Fruit fly (Drosophila melanogaster): ENCODE results near the gene TwdlS.

TwdlS gene

DNA sequence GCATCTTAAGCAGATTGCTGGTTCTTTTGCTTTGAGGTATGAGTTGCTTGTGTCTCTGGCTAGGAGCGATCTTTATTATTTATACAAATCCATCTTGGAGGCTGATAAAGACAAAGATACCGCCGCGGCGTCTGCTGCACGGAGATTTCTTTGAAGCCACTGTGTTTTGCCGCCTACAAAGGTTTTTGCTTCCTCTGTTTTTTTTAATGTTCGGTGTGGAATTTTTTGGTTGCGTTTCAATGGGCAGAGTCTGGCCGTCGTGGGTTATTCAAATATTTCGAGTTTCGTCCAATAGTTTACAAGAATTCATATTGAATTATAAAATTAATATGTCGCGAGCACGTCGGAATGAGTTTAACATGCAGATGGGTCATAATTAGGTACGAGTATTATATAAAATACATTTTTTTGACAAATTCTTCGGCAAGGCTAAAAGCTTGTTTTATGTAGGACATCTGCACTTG is 13.0 kb upstream of the TwdlS start, which contains the start of gene TwdlB:
TwdlB (minus strand) TSS at position 51 of the 464 bp plus-strand sequence.
- TF ChIP-seq CG8159 (tag; optimal IDR thresholded peaks at IDR 0.05) (no peak), CG13204 (GFP tag; optimal IDR thresholded peaks at IDR 0.05) (no peak), CG15710 (tag; optimal IDR thresholded peaks at IDR 0.05) (no peak), CG32121 (GFP tag; IDR thresholded peaks at IDR 0.05) (no peak), fd96Ca (GFP tag; IDR thresholded peaks at IDR 0.05) (no peak), D1 (tag; optimal IDR thresholded peaks at IDR 0.05) (no peak), CG10348 (GFP tag; IDR thresholded peaks at IDR 0.05) (no peak), CG9948 (tag; optimal IDR thresholded peaks at IDR 0.05) (no peak), CG34367 (tag; optimal IDR thresholded peaks at IDR 0.05) (no peak), gl (tag; optimal IDR thresholded peaks at IDR 0.05) (no peak), Pif1A (GFP tag; optimal IDR thresholded peaks at IDR 0.05) (no peak), CG8301 (tag; optimal IDR thresholded peaks at IDR 0.05) (no peak), CG17806 (tag; optimal IDR thresholded peaks at IDR 0.05) (no peak), CG12605 (GFP tag; IDR thresholded peaks at IDR 0.05) (no peak), EcR (GFP tag; optimal IDR thresholded peaks at IDR 0.05) (no peak), CG14655 (GFP tag; optimal IDR thresholded peaks at IDR 0.05) (no peak), Snoo (tag; optimal IDR thresholded peaks at IDR 0.05) (no peak), rn (GFP tag; IDR thresholded peaks at IDR 0.05) (no peak), Pif1B (GFP tag; optimal IDR thresholded peaks at IDR 0.05) (no peak)

DNA sequence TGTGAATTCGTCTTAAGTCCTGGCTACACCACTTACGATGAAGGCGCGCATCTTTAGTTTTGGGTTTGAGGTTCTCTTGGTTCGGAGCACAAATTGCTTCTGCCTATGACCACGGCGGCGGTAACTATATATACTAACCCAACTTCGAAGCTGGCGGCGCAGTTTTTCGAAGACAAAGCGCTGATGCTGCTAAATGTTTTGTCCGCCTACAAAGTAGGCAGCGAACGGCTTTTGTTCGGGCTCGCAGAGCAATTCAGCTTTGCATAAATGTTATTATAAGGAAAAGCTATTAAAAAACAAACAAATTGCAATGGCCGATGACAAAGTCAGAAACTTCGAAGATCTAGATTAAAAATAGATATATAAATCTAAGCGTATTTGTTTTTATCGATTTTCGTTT is 10.9 kb upstream of the TwdlS start, which contains the start of gene TwdlL:
TwdlL (minus strand) TSS at position 101 of the 400 bp plus-strand sequence.
- TF ChIP-seq CG8301 (tag; optimal IDR thresholded peaks at IDR 0.05): no peak
- no peak for TF ChIP-seq Ets98B (GFP tag; IDR thresholded peaks at IDR 0.05)
- no peak for TF ChIP-seq CG13204 (GFP tag; optimal IDR thresholded peaks at IDR 0.05)
- no peak for TF ChIP-seq D1 (tag; optimal IDR thresholded peaks at IDR 0.05)
- TF ChIP-seq CG14655 (GFP tag; optimal IDR thresholded peaks at IDR 0.05): no peak
- no peak for TF ChIP-seq gl (tag; optimal IDR thresholded peaks at IDR 0.05)
- no peak for TF ChIP-seq CG34367 (tag; optimal IDR thresholded peaks at IDR 0.05)
- no peak for TF ChIP-seq Pif1B (GFP tag; optimal IDR thresholded peaks at IDR 0.05)
- no peak for TF ChIP-seq CG4496 (GFP tag; IDR thresholded peaks at IDR 0.05)
- no peak for TF ChIP-seq rn (GFP tag; IDR thresholded peaks at IDR 0.05)
- TF ChIP-seq fd96Ca (GFP tag; IDR thresholded peaks at IDR 0.05): no peak
- TF ChIP-seq EcR (GFP tag; optimal IDR thresholded peaks at IDR 0.05): no peak
- TF ChIP-seq CG15710 (tag; optimal IDR thresholded peaks at IDR 0.05): no peak
- TF ChIP-seq CG32121 (GFP tag; IDR thresholded peaks at IDR 0.05): no peak
- TF ChIP-seq CG8159 (tag; optimal IDR thresholded peaks at IDR 0.05): no peak
- no peak for TF ChIP-seq CG17806 (tag; optimal IDR thresholded peaks at IDR 0.05)
- TF ChIP-seq CG12605 (GFP tag; IDR thresholded peaks at IDR 0.05): no peak
- TF ChIP-seq Snoo (tag; optimal IDR thresholded peaks at IDR 0.05): no peak
- no peak for TF ChIP-seq CG10348 (GFP tag; IDR thresholded peaks at IDR 0.05)
- no peak for TF ChIP-seq CG9948 (tag; optimal IDR thresholded peaks at IDR 0.05)

DNA sequence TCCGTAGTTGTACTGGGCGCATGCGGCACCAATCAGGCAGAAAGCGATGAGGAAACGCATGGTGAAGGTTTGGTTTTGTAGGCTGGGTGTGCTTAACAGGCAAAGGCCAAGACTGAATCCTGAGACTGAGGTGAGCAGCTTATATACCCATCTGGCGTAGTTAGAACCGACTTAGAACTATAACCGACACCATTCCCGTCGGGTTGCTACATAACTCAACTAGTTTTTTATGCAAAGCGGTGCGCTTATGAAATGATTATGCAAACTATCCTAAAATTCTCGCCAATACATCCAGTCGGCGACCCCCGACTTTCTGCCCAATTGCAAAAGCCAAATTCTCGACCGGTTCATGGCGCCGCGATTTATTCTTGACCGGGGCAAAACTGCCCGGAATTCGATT is 9.8 kb upstream of the TwdlS start, which contains the start of gene TwdlO:
TwdlO (minus strand) TSS at position 101 of the 400 bp plus-strand sequence.
- TF ChIP-seq gl (tag; optimal IDR thresholded peaks at IDR 0.05): no peak

DNA sequence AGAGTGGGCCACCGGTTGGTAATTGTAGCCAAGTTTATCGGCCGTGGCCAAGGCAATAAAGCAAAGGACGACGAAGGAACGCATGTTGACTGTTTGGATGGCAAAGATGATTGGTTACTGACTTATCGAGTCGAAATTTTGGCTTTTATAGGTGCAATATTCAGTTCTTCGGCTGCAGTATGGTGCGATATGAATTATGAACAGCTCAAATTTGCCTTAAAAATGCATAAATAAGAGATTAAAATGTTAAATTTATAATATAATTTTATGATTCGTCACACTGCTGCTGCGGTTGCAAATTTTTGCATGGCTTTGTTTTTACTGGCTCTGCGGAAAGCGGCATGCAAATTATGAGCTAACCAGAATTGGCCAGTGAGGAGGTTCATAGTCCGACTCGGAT is 7.9 kb upstream of the TwdlS start, which contains the start of gene TwdlK:
TwdlK (minus strand) TSS at position 101 of the 400 bp plus-strand sequence.
- TF ChIP-seq CG12605 (GFP tag; IDR thresholded peaks at IDR 0.05): no peak
- TF ChIP-seq CG32121 (GFP tag; IDR thresholded peaks at IDR 0.05): no peak
- TF ChIP-seq Pif1A (GFP tag; optimal IDR thresholded peaks at IDR 0.05): no peak
- TF ChIP-seq rn (GFP tag; IDR thresholded peaks at IDR 0.05): no peak
- no peak for TF ChIP-seq CG8159 (tag; optimal IDR thresholded peaks at IDR 0.05)
- no peak for TF ChIP-seq CG8301 (tag; optimal IDR thresholded peaks at IDR 0.05)
- TF ChIP-seq CG9948 (tag; optimal IDR thresholded peaks at IDR 0.05): no peak
- no peak for TF ChIP-seq CG17806 (tag; optimal IDR thresholded peaks at IDR 0.05)
- TF ChIP-seq Pif1B (GFP tag; optimal IDR thresholded peaks at IDR 0.05): no peak
- TF ChIP-seq D1 (tag; optimal IDR thresholded peaks at IDR 0.05): no peak
- no peak for TF ChIP-seq EcR (GFP tag; optimal IDR thresholded peaks at IDR 0.05)
- TF ChIP-seq CG13204 (GFP tag; optimal IDR thresholded peaks at IDR 0.05): no peak
- no peak for TF ChIP-seq Snoo (tag; optimal IDR thresholded peaks at IDR 0.05)

DNA sequence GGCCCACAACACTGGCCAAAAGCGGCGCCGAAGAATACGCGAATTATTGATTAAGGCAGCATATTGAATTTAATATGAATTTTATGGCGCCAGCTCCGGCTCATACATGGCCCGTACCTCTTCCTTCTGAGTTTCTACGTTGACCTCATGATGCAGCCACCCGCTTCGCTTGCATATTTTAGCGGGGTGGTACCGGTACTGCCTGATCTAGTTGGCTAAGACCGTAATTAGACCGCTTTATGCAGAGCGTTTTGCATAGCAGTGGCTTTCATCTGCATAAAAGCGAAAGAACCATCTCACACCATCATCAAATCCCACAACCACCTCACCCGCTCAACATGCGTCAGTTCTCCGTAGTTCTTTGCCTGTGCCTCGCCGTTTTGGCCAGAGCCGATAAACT is 6.9 kb upstream of the TwdlS start, which contains the start of gene TwdlJ:
TwdlJ (plus strand) TSS at position 301 of the 400 bp plus-strand sequence.
- TF ChIP-seq CG34367 (tag; optimal IDR thresholded peaks at IDR 0.05) (no peak), CG9948 (tag; optimal IDR thresholded peaks at IDR 0.05) (no peak), CG8159 (tag; optimal IDR thresholded peaks at IDR 0.05) (no peak), Pif1A (GFP tag; optimal IDR thresholded peaks at IDR 0.05) (no peak), CG13204 (GFP tag; optimal IDR thresholded peaks at IDR 0.05) (no peak), CG10348 (GFP tag; IDR thresholded peaks at IDR 0.05) (no peak), D1 (tag; optimal IDR thresholded peaks at IDR 0.05) (no peak), Ets98B (GFP tag; IDR thresholded peaks at IDR 0.05) (no peak), CG32121 (GFP tag; IDR thresholded peaks at IDR 0.05) (no peak), rn (GFP tag; IDR thresholded peaks at IDR 0.05) (no peak), CG17806 (tag; optimal IDR thresholded peaks at IDR 0.05) (no peak)

DNA sequence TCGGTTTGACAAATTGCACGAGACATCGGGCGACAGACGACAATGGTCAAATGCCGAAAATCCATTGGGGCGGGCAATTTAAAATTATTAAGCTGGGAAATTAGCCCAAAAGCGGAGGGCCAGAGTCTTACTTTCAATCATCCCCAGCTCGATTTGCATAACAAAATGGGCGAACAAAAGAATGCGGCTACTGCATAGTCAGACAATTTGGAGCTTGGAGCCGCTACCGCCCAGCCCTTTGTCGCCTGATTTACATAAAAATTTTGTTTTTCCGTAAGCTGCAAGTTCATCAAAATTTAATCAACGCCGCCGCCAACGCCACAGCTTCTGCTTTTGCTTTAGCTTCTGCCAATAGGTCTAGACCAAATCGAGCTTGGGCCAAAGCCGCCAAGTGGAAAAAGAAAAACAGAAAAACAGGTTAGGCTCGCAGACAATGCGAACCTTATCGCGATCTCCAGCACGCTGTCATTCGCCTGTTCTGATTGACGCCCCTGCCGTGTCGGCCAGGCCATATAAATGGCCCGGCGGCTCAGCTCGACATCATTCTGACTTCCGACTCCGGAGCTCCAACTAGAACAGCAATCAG is 5.1 kb upstream of the TwdlS start, which contains the start of gene TwdlN:
TwdlN (plus strand) TSS at position 536 of the 586 bp plus-strand sequence.
- no peak for TF ChIP-seq CG12605 (GFP tag; IDR thresholded peaks at IDR 0.05)
- no peak for TF ChIP-seq CG8301 (tag; optimal IDR thresholded peaks at IDR 0.05)
- no peak for TF ChIP-seq fd96Ca (GFP tag; IDR thresholded peaks at IDR 0.05)
- no peak for TF ChIP-seq gl (tag; optimal IDR thresholded peaks at IDR 0.05)
- no peak for TF ChIP-seq Pif1A (GFP tag; optimal IDR thresholded peaks at IDR 0.05)
- TF ChIP-seq CG34367 (tag; optimal IDR thresholded peaks at IDR 0.05): no peak
- no peak for TF ChIP-seq CG4496 (GFP tag; IDR thresholded peaks at IDR 0.05)
- no peak for TF ChIP-seq CG14655 (GFP tag; optimal IDR thresholded peaks at IDR 0.05)
